Worm (Caenorhabditis elegans): ENCODE data around the gene fzo-1.

ce11 chrII:5852007-5852406, 16.0 kb upstream of the fzo-1 start, which contains the start of gene H41C03.2:
- TF ChIP-seq nhr-11 (tag; optimal IDR thresholded peaks at IDR 0.05): no peak
- TF ChIP-seq ceh-8 (GFP tag; optimal IDR thresholded peaks at IDR 0.05): no peak
- TF ChIP-seq lin-39 (tag; optimal IDR thresholded peaks at IDR 0.05): no peak
- no peak for TF ChIP-seq egl-13 (tag; optimal IDR thresholded peaks at IDR 0.05)
